Worm (Caenorhabditis elegans) whole organism, L3 larva: ENCODE measurements around the gene M163.10.
A peak's percentile ranks its signal among the peaks of the same experiment; 100 is the strongest.

ENCODE experiments used
- R02D3.7 ChIP-seq: fragments of 150-350 bp; optimal IDR thresholded peaks from 2 replicates; lab custom pipeline; 2014; ENCODE audit warnings: missing biosample characterization, missing genetic modification characterization
- ZK546.5 ChIP-seq: sonication (generic microtip); optimal IDR thresholded peaks from 2 replicates; lab custom pipeline; 2017; ENCODE audit warnings: missing biosample characterization, missing genetic modification characterization
- aly-2 ChIP-seq: fragments of 150-350 bp; optimal IDR thresholded peaks from 2 replicates; lab custom pipeline; 2014; ENCODE audit warnings: missing biosample characterization, missing genetic modification characterization
- ama-1 ChIP-seq: fragments of 150-350 bp; optimal IDR thresholded peaks from 2 replicates; lab custom pipeline; 2018
- ceh-16 ChIP-seq: sonication (generic microtip); optimal IDR thresholded peaks from 2 replicates; lab custom pipeline; 2017; ENCODE audit warnings: missing biosample characterization, missing genetic modification characterization
- ceh-28 ChIP-seq: fragments of 150-350 bp; optimal IDR thresholded peaks from 2 replicates; lab custom pipeline; 2014; ENCODE audit warnings: missing biosample characterization, missing genetic modification reagents, missing genetic modification characterization
- ceh-82 ChIP-seq: fragments of 150-350 bp; optimal IDR thresholded peaks from 2 replicates; lab custom pipeline; 2014; ENCODE audit warnings: missing biosample characterization, missing genetic modification characterization
- ceh-9 ChIP-seq: sonication (generic microtip); optimal IDR thresholded peaks from 2 replicates; lab custom pipeline; 2018; ENCODE audit warnings: missing biosample characterization, missing genetic modification characterization
- daf-12 ChIP-seq: fragments of 150-350 bp; optimal IDR thresholded peaks from 2 replicates; lab custom pipeline; 2014; ENCODE audit warnings: missing biosample characterization, missing genetic modification reagents, missing genetic modification characterization
- egl-27 ChIP-seq: sonication (generic microtip); optimal IDR thresholded peaks from 4 replicates; lab custom pipeline; 2017; ENCODE audit warnings: missing biosample characterization, missing genetic modification reagents, missing genetic modification characterization
- egl-5 ChIP-seq: fragments of 150-350 bp; optimal IDR thresholded peaks from 2 replicates; lab custom pipeline; 2017; ENCODE audit warnings: missing biosample characterization, missing genetic modification reagents, missing genetic modification characterization, inconsistent platforms
- elt-1 ChIP-seq: fragments of 150-350 bp; optimal IDR thresholded peaks from 2 replicates; lab custom pipeline; 2014; ENCODE audit warnings: missing biosample characterization, missing genetic modification characterization
- elt-2 ChIP-seq: sonication (generic microtip); optimal IDR thresholded peaks from 2 replicates; lab custom pipeline; 2016; ENCODE audit warnings: missing genetic modification reagents, mild to moderate bottlenecking, missing genetic modification characterization, missing compliant biosample characterization
- elt-3 ChIP-seq, 3 experiments: fragments of 150-350 bp in 1 of 3; sonication (generic microtip) in 2 of 3; optimal IDR thresholded peaks; 2 replicates in 2 of 3; 4 replicates in 1 of 3; lab custom pipeline; 2014 to 2017; ENCODE audit warnings: missing biosample characterization in 3 of 3, missing genetic modification characterization in 3 of 3
- eor-1 ChIP-seq, 2 experiments: fragments of 150-350 bp; optimal IDR thresholded peaks; 2 replicates each; lab custom pipeline; 2014 to 2018; ENCODE audit warnings: missing biosample characterization in 2 of 2, missing genetic modification characterization in 2 of 2
- fkh-10 ChIP-seq: sonication (generic microtip); optimal IDR thresholded peaks from 2 replicates; lab custom pipeline; 2017; ENCODE audit warnings: missing biosample characterization, missing genetic modification reagents, missing genetic modification characterization
- fkh-2 ChIP-seq: fragments of 150-350 bp; optimal IDR thresholded peaks from 2 replicates; lab custom pipeline; 2014; ENCODE audit warnings: missing biosample characterization, missing genetic modification reagents, missing genetic modification characterization
- fos-1 ChIP-seq: fragments of 150-350 bp; optimal IDR thresholded peaks from 2 replicates; lab custom pipeline; 2014; ENCODE audit warnings: missing biosample characterization, missing genetic modification characterization
- hmg-11 ChIP-seq: sonication (generic microtip); optimal IDR thresholded peaks from 2 replicates; lab custom pipeline; 2016; ENCODE audit warnings: missing genetic modification characterization, missing compliant biosample characterization
- jun-1 ChIP-seq: fragments of 150-350 bp; optimal IDR thresholded peaks from 2 replicates; lab custom pipeline; 2014; ENCODE audit warnings: missing biosample characterization, missing genetic modification reagents, missing genetic modification characterization
- lin-15B ChIP-seq: fragments of 150-350 bp; optimal IDR thresholded peaks from 2 replicates; lab custom pipeline; 2014; ENCODE audit warnings: missing biosample characterization, missing genetic modification characterization
- lin-39 ChIP-seq: fragments of 150-350 bp; optimal IDR thresholded peaks from 2 replicates; lab custom pipeline; 2018; ENCODE audit warnings: missing biosample characterization, missing genetic modification reagents, missing genetic modification characterization
- lsy-12 ChIP-seq: sonication (generic microtip); optimal IDR thresholded peaks from 2 replicates; lab custom pipeline; 2016; ENCODE audit warnings: mild to moderate bottlenecking, missing genetic modification characterization, missing compliant biosample characterization
- mdl-1 ChIP-seq: fragments of 150-350 bp; optimal IDR thresholded peaks from 2 replicates; lab custom pipeline; 2014; ENCODE audit warnings: missing biosample characterization, missing genetic modification characterization
- mml-1 ChIP-seq: fragments of 150-350 bp; sonication (generic microtip); optimal IDR thresholded peaks from 3 replicates; lab custom pipeline; 2014; ENCODE audit warnings: missing biosample characterization, missing genetic modification characterization
- nfya-1 ChIP-seq: sonication (generic microtip); optimal IDR thresholded peaks from 2 replicates; lab custom pipeline; 2017; ENCODE audit warnings: missing genetic modification characterization, mild to moderate bottlenecking, missing compliant biosample characterization, antibody characterized with exemption, moderate library complexity; ENCODE audit not compliant: insufficient read depth
- nhr-11 ChIP-seq: fragments of 150-350 bp; optimal IDR thresholded peaks from 2 replicates; lab custom pipeline; 2014; ENCODE audit warnings: missing biosample characterization, missing genetic modification characterization
- nhr-12 ChIP-seq: fragments of 150-350 bp; optimal IDR thresholded peaks from 2 replicates; lab custom pipeline; 2014; ENCODE audit warnings: missing biosample characterization, missing genetic modification characterization
- nhr-23 ChIP-seq: fragments of 150-350 bp; optimal IDR thresholded peaks from 2 replicates; lab custom pipeline; 2014; ENCODE audit warnings: missing biosample characterization, missing genetic modification reagents, missing genetic modification characterization
- nhr-237 ChIP-seq: fragments of 150-350 bp; optimal IDR thresholded peaks from 2 replicates; lab custom pipeline; 2014; ENCODE audit warnings: missing biosample characterization, missing genetic modification characterization
- nhr-25 ChIP-seq: sonication (generic microtip); optimal IDR thresholded peaks from 2 replicates; lab custom pipeline; 2017; ENCODE audit warnings: missing biosample characterization, missing genetic modification characterization
- nhr-28 ChIP-seq: fragments of 150-350 bp; optimal IDR thresholded peaks from 2 replicates; lab custom pipeline; 2014; ENCODE audit warnings: missing biosample characterization, missing genetic modification characterization
- nhr-43 ChIP-seq: sonication (generic microtip); optimal IDR thresholded peaks from 2 replicates; lab custom pipeline; 2016; ENCODE audit warnings: mild to moderate bottlenecking, missing genetic modification characterization, missing compliant biosample characterization; ENCODE audit not compliant: poor library complexity, severe bottlenecking
- nhr-67 ChIP-seq: fragments of 150-350 bp; optimal IDR thresholded peaks from 2 replicates; lab custom pipeline; 2014; ENCODE audit warnings: missing biosample characterization, missing genetic modification characterization
- nhr-76 ChIP-seq: fragments of 150-350 bp; sonication (generic microtip); optimal IDR thresholded peaks from 5 replicates; lab custom pipeline; 2014; ENCODE audit warnings: missing biosample characterization, missing genetic modification characterization
- nhr-77 ChIP-seq: fragments of 150-350 bp; optimal IDR thresholded peaks from 2 replicates; lab custom pipeline; 2014; ENCODE audit warnings: missing biosample characterization, missing genetic modification characterization
- pha-4 ChIP-seq: fragments of 150-350 bp; optimal IDR thresholded peaks from 2 replicates; lab custom pipeline; 2014; ENCODE audit warnings: missing biosample characterization, missing genetic modification reagents, missing genetic modification characterization
- pqm-1 ChIP-seq: fragments of 150-350 bp; optimal IDR thresholded peaks from 2 replicates; lab custom pipeline; 2017; ENCODE audit warnings: missing biosample characterization, missing genetic modification characterization, inconsistent platforms
- sea-2 ChIP-seq: fragments of 150-350 bp; sonication (generic microtip); optimal IDR thresholded peaks from 4 replicates; lab custom pipeline; 2014; ENCODE audit warnings: missing biosample characterization, missing genetic modification reagents, missing genetic modification characterization
- skn-1 ChIP-seq: fragments of 150-350 bp; optimal IDR thresholded peaks from 2 replicates; lab custom pipeline; 2014; ENCODE audit warnings: missing biosample characterization, missing genetic modification characterization
- snpc-4 ChIP-seq: fragments of 150-350 bp; optimal IDR thresholded peaks from 2 replicates; lab custom pipeline; 2014; ENCODE audit warnings: missing biosample characterization, missing genetic modification characterization
- tbx-2 ChIP-seq: sonication (generic microtip); optimal IDR thresholded peaks from 2 replicates; lab custom pipeline; 2016; ENCODE audit warnings: mild to moderate bottlenecking, missing genetic modification characterization, missing compliant biosample characterization
- unc-39 ChIP-seq: sonication (generic microtip); optimal IDR thresholded peaks from 4 replicates; lab custom pipeline; 2017; ENCODE audit warnings: missing biosample characterization, missing genetic modification characterization
- unc-62 ChIP-seq: fragments of 150-350 bp; sonication (generic microtip); optimal IDR thresholded peaks from 4 replicates; lab custom pipeline; 2014; ENCODE audit warnings: missing biosample characterization, missing genetic modification reagents, missing genetic modification characterization
- zag-1 ChIP-seq: fragments of 150-350 bp; optimal IDR thresholded peaks from 2 replicates; lab custom pipeline; 2014; ENCODE audit warnings: missing biosample characterization, missing genetic modification characterization
- ztf-11 ChIP-seq: fragments of 150-350 bp; optimal IDR thresholded peaks from 2 replicates; lab custom pipeline; 2014; ENCODE audit warnings: missing biosample characterization, missing genetic modification characterization
- ztf-4 ChIP-seq: fragments of 150-350 bp; optimal IDR thresholded peaks from 2 replicates; lab custom pipeline; 2014; ENCODE audit warnings: missing biosample characterization, missing genetic modification characterization

Gene M163.10

ce11 chrX:14503282-14503681 lies 32.5 kb downstream of the M163.10 start:
- TF ChIP-seq fos-1 (no peak), lin-39 (tag; lab: Kevin White, UChicago) (peak; percentile 23), ceh-16 (tag; lab: Kevin White, UChicago) (no peak), pha-4 (no peak), ceh-9 (tag; lab: Kevin White, UChicago) (no peak), nhr-23 (peak; percentile 69), elt-1 (tag; lab: Kevin White, UChicago) (peak; percentile 42), nhr-25 (peak; percentile 74), egl-27 (tag; lab: Kevin White, UChicago) (no peak), ceh-82 (tag; lab: Kevin White, UChicago) (no peak), snpc-4 (no peak), lsy-12 (no peak), ztf-11 (tag; lab: Kevin White, UChicago) (no peak), nhr-43 (tag; lab: Kevin White, UChicago) (peak; percentile 17)

- TF ChIP-seq nhr-12 (tag; lab: Kevin White, UChicago), result no peak
- no peak for TF ChIP-seq aly-2 (tag; lab: Kevin White, UChicago)
- TF ChIP-seq ceh-16 (tag; lab: Kevin White, UChicago), result no peak
- TF ChIP-seq elt-3 (tag; optimal IDR thresholded peaks at IDR 0.05; lab: Kevin White, UChicago), result no peak
- no peak for TF ChIP-seq elt-1 (tag; lab: Kevin White, UChicago)
- TF ChIP-seq tbx-2 (tag; lab: Kevin White, UChicago), result no peak
- no peak for TF ChIP-seq ama-1
- TF ChIP-seq fos-1, result no peak
- TF ChIP-seq unc-39 (tag; lab: Kevin White, UChicago), result no peak
- TF ChIP-seq ceh-28 (tag; lab: Kevin White, UChicago), result no peak
- TF ChIP-seq nhr-11, result no peak
- TF ChIP-seq mml-1, result no peak
- peak; percentile 13 for TF ChIP-seq pqm-1 (tag; lab: Kevin White, UChicago)
- no peak for TF ChIP-seq hmg-11 (tag; lab: Kevin White, UChicago)
- no peak for TF ChIP-seq nhr-77 (tag; lab: Kevin White, UChicago)
- no peak for TF ChIP-seq nhr-28 (tag; lab: Kevin White, UChicago)
- no peak for TF ChIP-seq unc-62 (GFP tag; lab: Kevin White, UChicago)
- peak; percentile 45 for TF ChIP-seq elt-2 (tag; lab: Kevin White, UChicago)
- TF ChIP-seq daf-12 (tag; lab: Kevin White, UChicago), result no peak
- no peak for TF ChIP-seq snpc-4
- TF ChIP-seq nhr-76 (tag; lab: Kevin White, UChicago), result no peak
- TF ChIP-seq egl-27 (tag; lab: Kevin White, UChicago), result no peak
- TF ChIP-seq skn-1 (tag; lab: Kevin White, UChicago), result no peak
- TF ChIP-seq egl-5 (tag; lab: Kevin White, UChicago), result no peak
- no peak for TF ChIP-seq R02D3.7
- TF ChIP-seq fkh-10 (GFP tag; lab: Kevin White, UChicago), result no peak
- no peak for TF ChIP-seq pha-4
- no peak for TF ChIP-seq lin-15B
- TF ChIP-seq ceh-82 (tag; lab: Kevin White, UChicago), result no peak
- TF ChIP-seq jun-1, result no peak
- TF ChIP-seq mdl-1, result peak; percentile 21
- TF ChIP-seq ztf-4 (tag; lab: Kevin White, UChicago), result no peak
- no peak for TF ChIP-seq ceh-9 (tag; lab: Kevin White, UChicago)
- no peak for TF ChIP-seq ztf-11 (tag; lab: Kevin White, UChicago)
- TF ChIP-seq sea-2 (GFP tag; lab: Kevin White, UChicago), result no peak
- peak; percentile 16 for TF ChIP-seq lin-39 (tag; lab: Kevin White, UChicago)
- no peak for TF ChIP-seq eor-1 (tag; optimal IDR thresholded peaks at IDR 0.05; lab: Kevin White, UChicago)
- TF ChIP-seq nhr-23, result no peak
- TF ChIP-seq ZK546.5 (tag; lab: Kevin White, UChicago), result no peak
- peak; percentile 55 for TF ChIP-seq nhr-25
- TF ChIP-seq nhr-237 (tag; lab: Kevin White, UChicago), result no peak
- TF ChIP-seq nfya-1 (tag; lab: Kevin White, UChicago), result peak; percentile 0
- TF ChIP-seq zag-1 (tag; lab: Kevin White, UChicago), result no peak
- no peak for TF ChIP-seq nhr-67 (tag; lab: Kevin White, UChicago)
- no peak for TF ChIP-seq fkh-2
- TF ChIP-seq nhr-43 (tag; lab: Kevin White, UChicago), result no peak
- TF ChIP-seq lsy-12, result no peak
- TF ChIP-seq, all 47 proteins: peak for 6
Observed at ce11 chrX:14503800-14504550, 33.2 kb downstream of the M163.10 start, which contains the start of gene M163.1. Gene M163.1, minus strand, starts transcription at chrX:14503824.
